Fruit fly (Drosophila melanogaster) whole organism, prepupa: ENCODE results near the gene Oatp30B.
A peak's percentile ranks its signal among the peaks of the same experiment; 100 is the strongest.

ENCODE experiments used
- Eip78C ChIP-seq: fragments of 200-800 bp; sonication (Bioruptor generic); peaks from one replicate; lab custom pipeline; 2016; ENCODE audit warnings: missing biosample characterization, missing genetic modification characterization
- ss ChIP-seq, 2 experiments: fragments of 200-800 bp; sonication (Bioruptor generic); optimal IDR thresholded peaks; 2 replicates in 1 of 2; 3 replicates in 1 of 2; lab custom pipeline; 2017 to 2018; ENCODE audit warnings: mild to moderate bottlenecking in 2 of 2, missing biosample characterization in 2 of 2, missing genetic modification characterization in 2 of 2, moderate library complexity in 1 of 2

dm6 chr2L:9568360-9569088 lies 47.5 kb downstream of the Oatp30B start, which contains the start of gene brwl:
- TF ChIP-seq Eip78C (GFP tag; lab: Kevin White, UChicago) (peak; percentile 100), ss (GFP tag; optimal IDR thresholded peaks at IDR 0.05; lab: Kevin White, UChicago) (peak; percentile 97 to 98)
